Worm (Caenorhabditis elegans) whole organism, L1 larva: ENCODE data around the gene W09D10.5.
A peak's percentile ranks its signal among the peaks of the same experiment; 100 is the strongest.

ENCODE experiments used
- C16A3.4 ChIP-seq: fragments of 150-350 bp; optimal IDR thresholded peaks from 2 replicates; lab custom pipeline; 2014; ENCODE audit warnings: missing biosample characterization, missing genetic modification characterization
- C34B4.2 ChIP-seq: sonication (generic microtip); optimal IDR thresholded peaks from 2 replicates; lab custom pipeline; 2017; ENCODE audit warnings: mild to moderate bottlenecking, missing genetic modification characterization, missing compliant biosample characterization
- F16B12.6 ChIP-seq: fragments of 150-350 bp; optimal IDR thresholded peaks from 2 replicates; lab custom pipeline; 2014; ENCODE audit warnings: missing biosample characterization, missing genetic modification characterization
- Y116A8C.19 ChIP-seq: sonication (generic microtip); optimal IDR thresholded peaks from 2 replicates; lab custom pipeline; 2016; ENCODE audit warnings: missing compliant biosample characterization, missing genetic modification characterization, borderline replicate concordance
- aha-1 ChIP-seq: fragments of 150-350 bp; optimal IDR thresholded peaks from 2 replicates; lab custom pipeline; 2014; ENCODE audit warnings: missing biosample characterization, missing genetic modification characterization
- alr-1 ChIP-seq: fragments of 200-800 bp; sonication (Bioruptor generic); optimal IDR thresholded peaks from 2 replicates; lab custom pipeline; 2018; ENCODE audit warnings: borderline replicate concordance, mild to moderate bottlenecking, missing genetic modification characterization, missing compliant biosample characterization
- ama-1 ChIP-seq: fragments of 150-350 bp; optimal IDR thresholded peaks from 2 replicates; lab custom pipeline; 2014
- blmp-1 ChIP-seq: fragments of 150-350 bp; optimal IDR thresholded peaks from 2 replicates; lab custom pipeline; 2014; ENCODE audit warnings: missing biosample characterization, missing genetic modification characterization
- ceh-63 ChIP-seq: fragments of 200-800 bp; sonication (Bioruptor generic); optimal IDR thresholded peaks from 2 replicates; lab custom pipeline; 2018; ENCODE audit warnings: mild to moderate bottlenecking, missing genetic modification characterization, missing compliant biosample characterization
- ceh-8 ChIP-seq: fragments of 200-800 bp; sonication (Bioruptor generic); optimal IDR thresholded peaks from 2 replicates; lab custom pipeline; 2018; ENCODE audit warnings: mild to moderate bottlenecking, missing genetic modification characterization, moderate library complexity, missing compliant biosample characterization
- ceh-82 ChIP-seq, 3 experiments: fragments of 150-350 bp in 1 of 3; sonication (generic microtip) in 2 of 3; optimal IDR thresholded peaks; 2 replicates each; lab custom pipeline; 2014 to 2017; ENCODE audit warnings: missing biosample characterization in 3 of 3, missing genetic modification characterization in 3 of 3
- ceh-90 ChIP-seq: sonication (generic microtip); optimal IDR thresholded peaks from 2 replicates; lab custom pipeline; 2016; ENCODE audit warnings: missing genetic modification characterization, missing compliant biosample characterization
- dpl-1 ChIP-seq, 3 experiments: fragments of 150-350 bp in 2 of 3; sonication (generic microtip) in 1 of 3; optimal IDR thresholded peaks; 2 replicates each; lab custom pipeline; 2014 to 2017; ENCODE audit warnings: missing biosample characterization in 3 of 3, missing genetic modification characterization in 3 of 3, missing genetic modification reagents in 3 of 3
- dsc-1 ChIP-seq: sonication (generic microtip); optimal IDR thresholded peaks from 2 replicates; lab custom pipeline; 2016; ENCODE audit warnings: mild to moderate bottlenecking, missing genetic modification characterization, missing compliant biosample characterization
- efl-1 ChIP-seq, 4 experiments: fragments of 150-350 bp; optimal IDR thresholded peaks in 3 of 4; peaks in 1 of 4; 1 replicate in 1 of 4; 2 replicates in 3 of 4; lab custom pipeline; 2014; ENCODE audit warnings: missing biosample characterization in 2 of 4, missing genetic modification characterization in 2 of 4, missing genetic modification reagents in 2 of 4
- egl-27 ChIP-seq, 2 experiments: fragments of 150-350 bp in 1 of 2; sonication (generic microtip); optimal IDR thresholded peaks; 3 replicates each; lab custom pipeline; 2017 to 2018; ENCODE audit warnings: missing biosample characterization in 2 of 2, missing genetic modification characterization in 2 of 2, missing genetic modification reagents in 2 of 2
- elt-2 ChIP-seq: sonication (generic microtip); optimal IDR thresholded peaks from 2 replicates; lab custom pipeline; 2016; ENCODE audit warnings: missing genetic modification characterization, mild to moderate bottlenecking, inconsistent platforms, missing compliant biosample characterization, missing genetic modification reagents
- elt-3 ChIP-seq, 6 experiments: fragments of 150-350 bp in 1 of 6; sonication (generic microtip); optimal IDR thresholded peaks; 2 replicates each; lab custom pipeline; 2017 to 2018; ENCODE audit warnings: missing biosample characterization in 6 of 6, missing genetic modification characterization in 6 of 6, inconsistent platforms in 1 of 6
- fkh-10 ChIP-seq: sonication (generic microtip); optimal IDR thresholded peaks from 2 replicates; lab custom pipeline; 2017; ENCODE audit warnings: missing biosample characterization, missing genetic modification reagents, missing genetic modification characterization
- fkh-8 ChIP-seq: sonication (generic microtip); optimal IDR thresholded peaks from 2 replicates; lab custom pipeline; 2016; ENCODE audit warnings: mild to moderate bottlenecking, missing genetic modification characterization, missing compliant biosample characterization
- hlh-4 ChIP-seq: sonication (generic microtip); optimal IDR thresholded peaks from 2 replicates; lab custom pipeline; 2016; ENCODE audit warnings: mild to moderate bottlenecking, missing genetic modification characterization, missing compliant biosample characterization
- hpl-2 ChIP-seq: fragments of 150-350 bp; optimal IDR thresholded peaks from 2 replicates; lab custom pipeline; 2014; ENCODE audit warnings: missing biosample characterization, missing genetic modification reagents, missing genetic modification characterization
- irx-1 ChIP-seq: sonication (generic microtip); optimal IDR thresholded peaks from 2 replicates; lab custom pipeline; 2016; ENCODE audit warnings: missing genetic modification characterization, missing compliant biosample characterization
- jun-1 ChIP-seq: fragments of 150-350 bp; optimal IDR thresholded peaks from 2 replicates; lab custom pipeline; 2014; ENCODE audit warnings: missing biosample characterization, missing genetic modification reagents, missing genetic modification characterization
- lin-13 ChIP-seq: fragments of 150-350 bp; optimal IDR thresholded peaks from 2 replicates; lab custom pipeline; 2014; ENCODE audit warnings: missing biosample characterization, missing genetic modification reagents, missing genetic modification characterization
- lin-14 ChIP-seq: fragments of 200-800 bp; sonication (Bioruptor generic); optimal IDR thresholded peaks from 2 replicates; lab custom pipeline; 2018; ENCODE audit warnings: mild to moderate bottlenecking, missing genetic modification characterization, moderate library complexity, missing compliant biosample characterization
- lin-35 ChIP-seq, 2 experiments: fragments of 150-350 bp; optimal IDR thresholded peaks; 2 replicates each; lab custom pipeline; 2014; ENCODE audit warnings: missing biosample characterization in 2 of 2, missing genetic modification characterization in 2 of 2, missing genetic modification reagents in 2 of 2
- lin-39 ChIP-seq: fragments of 150-350 bp; optimal IDR thresholded peaks from 2 replicates; lab custom pipeline; 2014; ENCODE audit warnings: missing biosample characterization, missing genetic modification reagents, missing genetic modification characterization
- lir-3 ChIP-seq: sonication (generic microtip); optimal IDR thresholded peaks from 2 replicates; lab custom pipeline; 2016; ENCODE audit warnings: mild to moderate bottlenecking, missing genetic modification characterization, moderate library complexity, missing compliant biosample characterization; ENCODE audit not compliant: poor library complexity
- lsy-2 ChIP-seq, 2 experiments: fragments of 150-350 bp; optimal IDR thresholded peaks; 2 replicates each; lab custom pipeline; 2014; ENCODE audit warnings: missing biosample characterization in 2 of 2, missing genetic modification characterization in 2 of 2
- mab-9 ChIP-seq: fragments of 200-800 bp; sonication (Bioruptor generic); IDR thresholded peaks from 2 replicates; pipeline ENCODE4 v1.3.6; 2022; ENCODE audit warnings: missing genetic modification reagents, missing genetic modification characterization, missing compliant biosample characterization
- mep-1 ChIP-seq: fragments of 150-350 bp; optimal IDR thresholded peaks from 2 replicates; lab custom pipeline; 2014; ENCODE audit warnings: missing biosample characterization, missing genetic modification characterization
- nhr-20 ChIP-seq: sonication (generic microtip); optimal IDR thresholded peaks from 2 replicates; lab custom pipeline; 2016; ENCODE audit warnings: mild to moderate bottlenecking, missing genetic modification characterization, missing compliant biosample characterization
- nhr-47 ChIP-seq: sonication (generic microtip); optimal IDR thresholded peaks from 2 replicates; lab custom pipeline; 2016; ENCODE audit warnings: mild to moderate bottlenecking, missing genetic modification characterization, moderate library complexity, missing compliant biosample characterization
- nhr-71 ChIP-seq: sonication (generic microtip); optimal IDR thresholded peaks from 2 replicates; lab custom pipeline; 2016; ENCODE audit warnings: mild to moderate bottlenecking, missing genetic modification characterization, moderate library complexity, missing compliant biosample characterization
- nhr-84 ChIP-seq: sonication (generic microtip); optimal IDR thresholded peaks from 2 replicates; lab custom pipeline; 2017; ENCODE audit warnings: missing biosample characterization, missing genetic modification characterization
- nhr-90 ChIP-seq: sonication (generic microtip); optimal IDR thresholded peaks from 2 replicates; lab custom pipeline; 2016; ENCODE audit warnings: mild to moderate bottlenecking, missing genetic modification characterization, missing compliant biosample characterization; ENCODE audit not compliant: poor library complexity
- pax-3 ChIP-seq: fragments of 200-800 bp; sonication (Bioruptor generic); optimal IDR thresholded peaks from 2 replicates; lab custom pipeline; 2018; ENCODE audit warnings: mild to moderate bottlenecking, missing genetic modification characterization, moderate library complexity, missing compliant biosample characterization
- rnt-1 ChIP-seq: sonication (generic microtip); optimal IDR thresholded peaks from 2 replicates; lab custom pipeline; 2016; ENCODE audit warnings: mild to moderate bottlenecking, missing genetic modification characterization, moderate library complexity, missing compliant biosample characterization
- snpc-4 ChIP-seq: fragments of 150-350 bp; optimal IDR thresholded peaks from 2 replicates; lab custom pipeline; 2014; ENCODE audit warnings: missing biosample characterization, missing genetic modification characterization
- snu-23 ChIP-seq: sonication (generic microtip); optimal IDR thresholded peaks from 2 replicates; lab custom pipeline; 2016; ENCODE audit warnings: missing genetic modification characterization, missing compliant biosample characterization
- sup-37 ChIP-seq: fragments of 200-800 bp; sonication (Bioruptor generic); optimal IDR thresholded peaks from 2 replicates; lab custom pipeline; 2018; ENCODE audit warnings: mild to moderate bottlenecking, missing genetic modification characterization, missing compliant biosample characterization
- swsn-7 ChIP-seq: sonication (generic microtip); optimal IDR thresholded peaks from 2 replicates; lab custom pipeline; 2016; ENCODE audit warnings: missing genetic modification characterization, missing compliant biosample characterization
- tbx-2 ChIP-seq: sonication (generic microtip); optimal IDR thresholded peaks from 2 replicates; lab custom pipeline; 2016; ENCODE audit warnings: missing genetic modification characterization, missing compliant biosample characterization
- unc-62 ChIP-seq: fragments of 150-350 bp; optimal IDR thresholded peaks from 2 replicates; lab custom pipeline; 2014; ENCODE audit warnings: missing biosample characterization, missing genetic modification reagents, missing genetic modification characterization
- unc-86 ChIP-seq: sonication (generic microtip); optimal IDR thresholded peaks from 2 replicates; lab custom pipeline; 2016; ENCODE audit warnings: missing genetic modification characterization, missing compliant biosample characterization
- vab-15 ChIP-seq: sonication (generic microtip); optimal IDR thresholded peaks from 2 replicates; lab custom pipeline; 2017; ENCODE audit warnings: missing genotype, mild to moderate bottlenecking, missing genetic modification characterization, missing compliant biosample characterization
- xbp-1 ChIP-seq: sonication (generic microtip); optimal IDR thresholded peaks from 2 replicates; lab custom pipeline; 2016; ENCODE audit warnings: missing genetic modification characterization, missing compliant biosample characterization
- zag-1 ChIP-seq: fragments of 150-350 bp; optimal IDR thresholded peaks from 2 replicates; lab custom pipeline; 2014; ENCODE audit warnings: missing biosample characterization, missing genetic modification characterization

W09D10.5 gene

ce11 chrIII:10720170-10720569 is 8.8 kb upstream of the W09D10.5 start (continued):
- TF ChIP-seq F16B12.6 (peak; percentile 11), jun-1 (tag; lab: Kevin White, UChicago) (peak; percentile 80), C34B4.2 (tag; lab: Kevin White, UChicago) (peak; percentile 92), ceh-63 (GFP tag; lab: Kevin White, UChicago) (no peak), C16A3.4 (tag; lab: Kevin White, UChicago) (peak; percentile 68), lin-13 (GFP tag; lab: Kevin White, UChicago) (peak; percentile 74)
- TF ChIP-seq, all 84 proteins: peak for 60

ce11 chrIII:10719057-10719456 is 7.7 kb upstream of the W09D10.5 start:
- TF ChIP-seq irx-1 (tag; lab: Kevin White, UChicago), result no peak
- no peak for TF ChIP-seq unc-86 (tag; lab: Kevin White, UChicago)
- no peak for TF ChIP-seq lin-39 (tag; lab: Kevin White, UChicago)
- no peak for TF ChIP-seq ama-1 (lab: Kevin White, UChicago)
- TF ChIP-seq vab-15 (tag; lab: Kevin White, UChicago), result no peak
- TF ChIP-seq ceh-90, result peak; percentile 17
- peak in 1 of 2 experiments; percentile 65 for TF ChIP-seq lin-35 (GFP tag; optimal IDR thresholded peaks at IDR 0.05; lab: Kevin White, UChicago)
- no peak for TF ChIP-seq snpc-4 (tag; lab: Kevin White, UChicago)
- no peak for TF ChIP-seq zag-1 (tag; lab: Kevin White, UChicago)
- no peak for TF ChIP-seq ceh-82 (tag; optimal IDR thresholded peaks at IDR 0.05; lab: Kevin White, UChicago)
- peak; percentile 44 for TF ChIP-seq nhr-71
- TF ChIP-seq fkh-8 (tag; lab: Kevin White, UChicago), result no peak
- TF ChIP-seq aha-1 (tag; lab: Kevin White, UChicago), result no peak
- no peak for TF ChIP-seq efl-1 (optimal IDR thresholded peaks at IDR 0.05; lab: Kevin White, UChicago)
- TF ChIP-seq efl-1 (GFP tag; optimal IDR thresholded peaks at IDR 0.05 in 1 of 2; lab: Kevin White, UChicago), result peak in 1 of 2 experiments; percentile 78
- peak; percentile 35 for TF ChIP-seq mep-1 (tag; lab: Kevin White, UChicago)
- no peak for TF ChIP-seq F16B12.6
- no peak for TF ChIP-seq rnt-1 (tag; lab: Kevin White, UChicago)
- TF ChIP-seq pax-3, result no peak
- no peak for TF ChIP-seq mab-9 (GFP tag; lab: Robert Waterston, UW)
- no peak for TF ChIP-seq alr-1 (tag; lab: Kevin White, UChicago)
- TF ChIP-seq egl-27 (tag; optimal IDR thresholded peaks at IDR 0.05; lab: Kevin White, UChicago), result no peak
- TF ChIP-seq elt-3 (tag; optimal IDR thresholded peaks at IDR 0.05; lab: Kevin White, UChicago), result peak in 3 of 6 experiments; percentile 60 to 90 (median 80)
- TF ChIP-seq nhr-84 (tag; lab: Kevin White, UChicago), result no peak
- no peak for TF ChIP-seq ceh-8 (GFP tag; lab: Kevin White, UChicago)
- peak; percentile 17 for TF ChIP-seq C16A3.4 (tag; lab: Kevin White, UChicago)
- no peak for TF ChIP-seq unc-62 (GFP tag; lab: Kevin White, UChicago)
- peak; percentile 52 for TF ChIP-seq nhr-90
- TF ChIP-seq tbx-2 (tag; lab: Kevin White, UChicago), result peak; percentile 24
- TF ChIP-seq Y116A8C.19 (tag; lab: Kevin White, UChicago), result no peak
- peak; percentile 47 for TF ChIP-seq lir-3
- no peak for TF ChIP-seq fkh-10 (GFP tag; lab: Kevin White, UChicago)
- peak in 1 of 2 experiments; percentile 19 for TF ChIP-seq lsy-2 (tag; optimal IDR thresholded peaks at IDR 0.05; lab: Kevin White, UChicago)
- peak; percentile 71 for TF ChIP-seq nhr-20 (tag; lab: Kevin White, UChicago)
- peak; percentile 7 for TF ChIP-seq swsn-7 (tag; lab: Kevin White, UChicago)
- TF ChIP-seq hlh-4 (tag; lab: Kevin White, UChicago), result no peak
- no peak for TF ChIP-seq jun-1 (tag; lab: Kevin White, UChicago)
- TF ChIP-seq sup-37 (GFP tag; lab: Kevin White, UChicago), result no peak
- TF ChIP-seq hpl-2 (GFP tag; lab: Kevin White, UChicago), result no peak
- TF ChIP-seq blmp-1 (tag; lab: Kevin White, UChicago), result peak; percentile 26
- no peak for TF ChIP-seq xbp-1 (tag; lab: Kevin White, UChicago)
- peak; percentile 32 for TF ChIP-seq snu-23
- no peak for TF ChIP-seq dpl-1 (GFP tag; optimal IDR thresholded peaks at IDR 0.05; lab: Kevin White, UChicago)
- TF ChIP-seq dsc-1 (tag; lab: Kevin White, UChicago), result no peak
- TF ChIP-seq elt-2, result peak; percentile 44
- peak; percentile 30 for TF ChIP-seq lin-14
- TF ChIP-seq C34B4.2 (tag; lab: Kevin White, UChicago), result no peak
- no peak for TF ChIP-seq nhr-47
